Worm (Caenorhabditis elegans) whole organism, mixed stage, embryonic: Measurements from ENCODE around the gene ZK616.3.

ENCODE experiments used
- mep-1 ChIP-seq: fragments of 150-350 bp; optimal IDR thresholded peaks from 2 replicates; lab custom pipeline; 2017; ENCODE audit warnings: missing biosample characterization, missing genetic modification reagents, missing genetic modification characterization, inconsistent platforms
- nhr-12 ChIP-seq: fragments of 150-350 bp; optimal IDR thresholded peaks from 2 replicates; lab custom pipeline; 2014; ENCODE audit warnings: missing biosample characterization, missing genetic modification characterization
- unc-62 ChIP-seq: fragments of 150-350 bp; optimal IDR thresholded peaks from 2 replicates; lab custom pipeline; 2014; ENCODE audit warnings: missing biosample characterization, missing genetic modification reagents, missing genetic modification characterization

ce11 chrIV:5388477-5389065 lies 8.3 kb upstream of the ZK616.3 start, which contains the start of gene elo-6:
- TF ChIP-seq nhr-12 (tag; lab: Kevin White, UChicago): no peak
- no peak for TF ChIP-seq mep-1 (tag; lab: Kevin White, UChicago)
- no peak for TF ChIP-seq unc-62
